Worm (Caenorhabditis elegans) whole organism, late embryonic: Measurements from ENCODE around the gene ZC477.7.
A peak's percentile ranks its signal among the peaks of the same experiment; 100 is the strongest.

ENCODE experiments used
- K02D7.2 ChIP-seq: sonication (generic microtip); optimal IDR thresholded peaks from 2 replicates; lab custom pipeline; 2017; ENCODE audit warnings: mild to moderate bottlenecking, missing genetic modification characterization, missing compliant biosample characterization
- K09A11.1 ChIP-seq: sonication (generic microtip); optimal IDR thresholded peaks from 2 replicates; lab custom pipeline; 2017; ENCODE audit warnings: antibody characterized with exemption, mild to moderate bottlenecking, missing genetic modification characterization, missing compliant biosample characterization; ENCODE audit not compliant: insufficient read depth
- ahr-1 ChIP-seq: sonication (generic microtip); optimal IDR thresholded peaks from 2 replicates; lab custom pipeline; 2016; ENCODE audit warnings: missing genetic modification characterization, missing compliant biosample characterization
- ceh-18 ChIP-seq: sonication (generic microtip); optimal IDR thresholded peaks from 2 replicates; lab custom pipeline; 2016; ENCODE audit warnings: missing genetic modification characterization, missing compliant biosample characterization
- ceh-19 ChIP-seq: fragments of 200-800 bp; sonication (Bioruptor generic); optimal IDR thresholded peaks from 2 replicates; lab custom pipeline; 2018; ENCODE audit warnings: mild to moderate bottlenecking, missing genetic modification characterization, missing compliant biosample characterization
- ceh-30 ChIP-seq: fragments of 150-350 bp; optimal IDR thresholded peaks from 2 replicates; lab custom pipeline; 2014; ENCODE audit warnings: missing biosample characterization, missing genetic modification characterization
- ceh-31 ChIP-seq: sonication (generic microtip); optimal IDR thresholded peaks from 2 replicates; lab custom pipeline; 2016; ENCODE audit warnings: missing genetic modification characterization, missing compliant biosample characterization
- ceh-34 ChIP-seq: sonication (generic microtip); optimal IDR thresholded peaks from 2 replicates; lab custom pipeline; 2016; ENCODE audit warnings: mild to moderate bottlenecking, missing genetic modification characterization, missing compliant biosample characterization
- ceh-48 ChIP-seq: sonication (generic microtip); optimal IDR thresholded peaks from 2 replicates; lab custom pipeline; 2016; ENCODE audit warnings: missing genetic modification characterization, inconsistent platforms, missing compliant biosample characterization
- ceh-6 ChIP-seq: fragments of 200-800 bp; sonication (Bioruptor generic); optimal IDR thresholded peaks from 2 replicates; lab custom pipeline; 2018; ENCODE audit warnings: mild to moderate bottlenecking, missing genetic modification characterization, missing compliant biosample characterization
- ceh-9 ChIP-seq: sonication (generic microtip); optimal IDR thresholded peaks from 2 replicates; lab custom pipeline; 2016; ENCODE audit warnings: mild to moderate bottlenecking, missing genetic modification characterization, inconsistent platforms, missing compliant biosample characterization
- che-1 ChIP-seq: sonication (generic microtip); optimal IDR thresholded peaks from 2 replicates; lab custom pipeline; 2016; ENCODE audit warnings: mild to moderate bottlenecking, missing genetic modification characterization, missing compliant biosample characterization
- dmd-4 ChIP-seq: sonication (generic microtip); optimal IDR thresholded peaks from 2 replicates; lab custom pipeline; 2016; ENCODE audit warnings: borderline replicate concordance, missing genetic modification characterization, missing compliant biosample characterization
- dve-1 ChIP-seq: sonication (generic microtip); optimal IDR thresholded peaks from 2 replicates; lab custom pipeline; 2017; ENCODE audit warnings: antibody characterized with exemption, mild to moderate bottlenecking, missing genetic modification characterization, missing compliant biosample characterization
- elt-4 ChIP-seq: sonication (generic microtip); optimal IDR thresholded peaks from 2 replicates; lab custom pipeline; 2016; ENCODE audit warnings: missing genetic modification characterization, missing compliant biosample characterization
- ets-4 ChIP-seq: sonication (generic microtip); optimal IDR thresholded peaks from 2 replicates; lab custom pipeline; 2016; ENCODE audit warnings: missing genetic modification characterization, missing compliant biosample characterization
- gmeb-2 ChIP-seq: sonication (generic microtip); optimal IDR thresholded peaks from 2 replicates; lab custom pipeline; 2016; ENCODE audit warnings: missing genetic modification characterization, inconsistent platforms, missing compliant biosample characterization
- hlh-13 ChIP-seq: fragments of 200-800 bp; sonication (Bioruptor generic); optimal IDR thresholded peaks from 2 replicates; lab custom pipeline; 2018; ENCODE audit warnings: mild to moderate bottlenecking, missing genetic modification characterization, missing compliant biosample characterization
- hlh-30 ChIP-seq: sonication (generic microtip); optimal IDR thresholded peaks from 2 replicates; lab custom pipeline; 2017; ENCODE audit warnings: antibody characterized with exemption, missing genetic modification characterization, missing compliant biosample characterization; ENCODE audit not compliant: insufficient read depth
- hlh-6 ChIP-seq: sonication (generic microtip); optimal IDR thresholded peaks from 2 replicates; lab custom pipeline; 2016; ENCODE audit warnings: missing genotype, missing genetic modification characterization, missing compliant biosample characterization
- lim-6 ChIP-seq: sonication (generic microtip); optimal IDR thresholded peaks from 2 replicates; lab custom pipeline; 2016; ENCODE audit warnings: missing genetic modification characterization, missing compliant biosample characterization
- lin-11 ChIP-seq: fragments of 200-800 bp; sonication (Bioruptor generic); optimal IDR thresholded peaks from 2 replicates; lab custom pipeline; 2018; ENCODE audit warnings: mild to moderate bottlenecking, missing genetic modification characterization, missing compliant biosample characterization
- madf-2 ChIP-seq: sonication (generic microtip); optimal IDR thresholded peaks from 2 replicates; lab custom pipeline; 2017; ENCODE audit warnings: missing genetic modification characterization, missing compliant biosample characterization
- mec-3 ChIP-seq: sonication (generic microtip); optimal IDR thresholded peaks from 2 replicates; lab custom pipeline; 2016; ENCODE audit warnings: borderline replicate concordance, missing genetic modification characterization, missing compliant biosample characterization
- nfya-1 ChIP-seq: sonication (generic microtip); optimal IDR thresholded peaks from 2 replicates; lab custom pipeline; 2017; ENCODE audit warnings: missing genetic modification characterization, mild to moderate bottlenecking, missing compliant biosample characterization, antibody characterized with exemption, moderate library complexity
- nhr-11 ChIP-seq: fragments of 150-350 bp; optimal IDR thresholded peaks from 2 replicates; lab custom pipeline; 2014; ENCODE audit warnings: missing biosample characterization, missing genetic modification characterization
- odd-2 ChIP-seq: sonication (generic microtip); optimal IDR thresholded peaks from 2 replicates; lab custom pipeline; 2017; ENCODE audit warnings: antibody characterized with exemption, mild to moderate bottlenecking, missing genetic modification characterization, missing compliant biosample characterization
- pag-3 ChIP-seq: sonication (generic microtip); optimal IDR thresholded peaks from 2 replicates; lab custom pipeline; 2016; ENCODE audit warnings: missing compliant biosample characterization, missing genetic modification characterization, borderline replicate concordance
- pat-9 ChIP-seq: fragments of 200-800 bp; sonication (Bioruptor generic); optimal IDR thresholded peaks from 2 replicates; lab custom pipeline; 2018; ENCODE audit warnings: mild to moderate bottlenecking, missing genetic modification characterization, moderate library complexity, missing compliant biosample characterization
- pha-2 ChIP-seq: sonication (generic microtip); optimal IDR thresholded peaks from 2 replicates; lab custom pipeline; 2017; ENCODE audit warnings: mild to moderate bottlenecking, missing genetic modification characterization, missing compliant biosample characterization
- pha-4 ChIP-seq: fragments of 150-350 bp; optimal IDR thresholded peaks from 2 replicates; lab custom pipeline; 2018; ENCODE audit warnings: missing biosample characterization, missing genetic modification reagents, missing genetic modification characterization
- ref-2 ChIP-seq: sonication (generic microtip); optimal IDR thresholded peaks from 2 replicates; lab custom pipeline; 2016; ENCODE audit warnings: missing genetic modification characterization, missing compliant biosample characterization
- rnt-1 ChIP-seq: sonication (generic microtip); optimal IDR thresholded peaks from 2 replicates; lab custom pipeline; 2016; ENCODE audit warnings: missing genetic modification characterization, missing compliant biosample characterization
- sox-2 ChIP-seq: fragments of 200-800 bp; sonication (Bioruptor generic); IDR thresholded peaks from 2 replicates; pipeline ENCODE4 v1.3.6; 2022; ENCODE audit warnings: missing genetic modification reagents, missing genetic modification characterization, missing compliant biosample characterization
- tbx-2 ChIP-seq: sonication (generic microtip); optimal IDR thresholded peaks from 2 replicates; lab custom pipeline; 2016; ENCODE audit warnings: missing genetic modification characterization, missing compliant biosample characterization
- tbx-7 ChIP-seq: sonication (generic microtip); optimal IDR thresholded peaks from 2 replicates; lab custom pipeline; 2016; ENCODE audit warnings: missing genotype, missing genetic modification characterization, missing compliant biosample characterization
- unc-3 ChIP-seq, 2 experiments: fragments of 200-800 bp in 1 of 2; sonication (Bioruptor generic) in 1 of 2; sonication (generic microtip) in 1 of 2; conservative IDR thresholded peaks in 1 of 2; optimal IDR thresholded peaks in 1 of 2; 2 replicates each; pipeline versions ENCODE4 v1.3.6 to Lab custom; 2016 to 2022; ENCODE audit warnings: missing compliant biosample characterization in 2 of 2, missing genetic modification characterization in 2 of 2, missing genetic modification reagents in 1 of 2
- unc-42 ChIP-seq: sonication (generic microtip); optimal IDR thresholded peaks from 2 replicates; lab custom pipeline; 2016; ENCODE audit warnings: missing genotype, missing genetic modification characterization, missing compliant biosample characterization
- unc-86 ChIP-seq: sonication (generic microtip); optimal IDR thresholded peaks from 2 replicates; lab custom pipeline; 2016; ENCODE audit warnings: missing genetic modification characterization, missing compliant biosample characterization

Gene ZC477.7

DNA sequence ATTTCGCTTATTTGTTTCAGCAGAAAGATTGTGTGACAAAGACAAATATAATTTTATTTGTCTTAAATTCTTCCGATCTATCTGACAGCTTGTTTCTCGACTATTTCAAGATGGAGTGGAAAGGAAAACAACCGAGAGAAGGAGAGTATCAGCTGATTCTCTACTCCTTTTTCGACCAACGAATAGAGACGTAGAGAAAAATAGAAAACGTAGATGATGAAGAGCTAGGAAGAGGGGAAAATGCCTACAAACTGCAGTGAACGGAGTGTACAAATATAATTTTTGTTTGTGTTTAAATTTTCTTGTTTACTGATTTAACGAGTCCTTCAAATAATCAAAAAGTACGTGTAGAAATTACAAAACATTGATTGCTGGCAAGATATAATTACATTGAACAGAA is 36.5 kb upstream of the ZC477.7 start:
- TF ChIP-seq odd-2 (no peak), gmeb-2 (no peak), che-1 (no peak), ceh-48 (no peak), ceh-34 (tag; lab: Kevin White, UChicago) (no peak), K02D7.2 (tag; lab: Kevin White, UChicago) (no peak), nfya-1 (tag; lab: Kevin White, UChicago) (peak; percentile 2), tbx-2 (no peak), hlh-30 (peak; percentile 55), tbx-7 (tag; lab: Kevin White, UChicago) (no peak)

DNA sequence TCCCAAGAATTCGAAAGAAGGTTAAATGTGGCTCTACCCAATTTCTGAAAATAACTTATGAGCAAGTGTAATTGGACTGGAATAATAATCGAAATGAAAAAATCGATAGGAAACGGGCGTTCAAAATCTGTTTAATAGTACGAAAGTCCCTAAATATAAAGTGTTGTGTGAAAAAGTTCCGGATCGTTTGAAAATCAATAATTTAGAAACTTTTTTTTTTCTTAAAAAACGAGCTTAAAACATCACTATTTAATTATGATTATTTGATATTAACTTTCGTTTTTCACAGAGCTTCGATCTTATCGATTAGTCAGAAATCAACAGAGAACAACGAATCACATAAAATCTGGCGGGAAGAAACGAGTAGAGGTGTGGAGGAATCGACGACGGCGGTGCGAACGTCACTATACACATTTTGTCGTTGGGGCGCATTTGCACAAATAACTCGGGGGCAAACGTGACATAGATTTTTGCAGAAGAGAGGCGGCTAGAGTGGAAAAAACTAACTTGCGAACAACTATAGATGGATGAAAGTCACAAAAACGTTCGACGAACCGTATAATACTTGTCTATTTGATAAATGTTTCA is 33.5 kb upstream of the ZC477.7 start, which contains the start of gene hecd-1:
hecd-1 (minus strand) TSS at position 51 of the 588 bp plus-strand sequence.
- TF ChIP-seq hlh-30 = peak; percentile 19
- TF ChIP-seq dve-1 (tag; lab: Kevin White, UChicago) = no peak

DNA sequence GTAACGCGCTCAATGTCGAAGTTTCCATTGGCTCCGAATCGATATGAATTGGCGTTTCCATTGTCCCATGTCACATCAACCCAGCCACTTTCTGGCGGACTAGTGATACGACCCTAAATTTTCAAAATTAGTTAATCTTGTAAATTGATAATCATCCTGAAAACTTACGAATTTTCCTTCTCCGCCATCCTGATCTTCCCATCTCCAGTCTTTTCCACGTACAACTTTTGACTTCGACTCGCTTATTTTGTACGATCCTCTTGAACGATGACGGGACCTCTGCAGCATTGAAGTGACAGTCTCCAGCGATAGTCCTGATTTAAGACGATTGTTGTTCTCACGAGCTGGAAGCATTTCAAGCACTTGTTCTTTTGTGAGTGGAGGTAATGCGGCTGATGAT is 27.9 kb upstream of the ZC477.7 start:
- TF ChIP-seq pag-3 (tag; lab: Kevin White, UChicago) = no peak
- TF ChIP-seq hlh-6 (tag; lab: Kevin White, UChicago) = no peak
- TF ChIP-seq hlh-30 = no peak
- no peak for TF ChIP-seq lin-11
- TF ChIP-seq pha-4 (tag; lab: Kevin White, UChicago) = no peak
- TF ChIP-seq dve-1 (tag; lab: Kevin White, UChicago) = no peak
- no peak for TF ChIP-seq tbx-2
- TF ChIP-seq ceh-34 (tag; lab: Kevin White, UChicago) = no peak

DNA sequence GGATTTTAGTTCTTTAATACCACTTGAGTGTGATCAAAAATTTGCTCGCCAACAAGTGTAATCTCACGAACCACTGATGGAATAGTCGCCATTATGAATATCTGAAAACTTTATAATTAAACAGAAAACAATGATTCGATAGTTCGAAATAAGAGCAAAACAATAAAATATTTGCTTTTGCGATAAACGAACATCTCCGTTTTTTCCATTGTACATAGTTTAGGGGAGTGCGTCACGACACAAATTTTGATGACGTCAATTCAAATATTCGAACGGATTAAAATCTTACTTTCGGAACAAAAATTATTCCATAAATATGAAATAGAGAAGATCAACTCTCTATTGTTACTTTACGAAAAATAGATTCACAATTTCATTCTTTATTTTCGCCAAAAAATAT is 22.7 kb upstream of the ZC477.7 start, which contains the start of gene mutd-1:
mutd-1 (minus strand) TSS at position 101 of the 400 bp plus-strand sequence.
- no peak for TF ChIP-seq odd-2
- TF ChIP-seq rnt-1 (tag; lab: Kevin White, UChicago) = no peak
- no peak for TF ChIP-seq mec-3 (tag; lab: Kevin White, UChicago)
- TF ChIP-seq nfya-1 (tag; lab: Kevin White, UChicago) = no peak
- no peak for TF ChIP-seq ceh-9
- TF ChIP-seq ahr-1 = no peak
- no peak for TF ChIP-seq sox-2 (GFP tag; lab: Robert Waterston, UW)
- no peak for TF ChIP-seq ceh-30 (tag; lab: Kevin White, UChicago)
- TF ChIP-seq nhr-11 (tag; lab: Kevin White, UChicago) = no peak
- no peak for TF ChIP-seq pha-2 (tag; lab: Kevin White, UChicago)
- no peak for TF ChIP-seq hlh-13 (GFP tag; lab: Kevin White, UChicago)
- no peak for TF ChIP-seq lim-6 (tag; lab: Kevin White, UChicago)
- no peak for TF ChIP-seq ref-2
- TF ChIP-seq gmeb-2 = no peak
- TF ChIP-seq madf-2 (tag; lab: Kevin White, UChicago) = no peak
- no peak for TF ChIP-seq unc-3 (GFP tag; conservative IDR thresholded peaks at IDR 0.05; lab: Robert Waterston, UW)
- TF ChIP-seq unc-3 (tag; optimal IDR thresholded peaks at IDR 0.05; lab: Kevin White, UChicago) = no peak

DNA sequence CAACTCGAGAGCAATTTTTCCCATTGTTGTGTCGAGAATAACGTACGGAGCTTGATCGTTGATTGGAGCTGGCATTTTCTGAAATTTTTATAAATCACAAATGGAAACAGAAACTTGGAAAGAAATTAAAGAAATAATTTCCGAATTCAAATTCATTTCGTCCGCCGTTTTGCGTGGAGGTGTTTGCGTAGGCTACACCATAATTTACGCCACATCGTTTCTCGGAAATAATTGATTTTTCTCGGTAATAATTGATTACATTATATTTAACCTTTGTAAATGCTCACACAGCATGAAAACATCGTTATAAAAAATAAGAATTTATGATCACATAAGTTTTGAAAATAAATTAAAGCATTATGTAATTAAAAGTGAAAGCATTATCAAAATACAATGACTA is 21.9 kb upstream of the ZC477.7 start, which contains the start of gene cyn-12:
cyn-12 (minus strand) TSS at position 78 of the 400 bp plus-strand sequence.
- TF ChIP-seq K02D7.2 (tag; lab: Kevin White, UChicago) = no peak
- TF ChIP-seq ceh-48 = peak; percentile 61
- TF ChIP-seq unc-42 = peak; percentile 71
- TF ChIP-seq unc-86 (tag; lab: Kevin White, UChicago) = no peak

DNA sequence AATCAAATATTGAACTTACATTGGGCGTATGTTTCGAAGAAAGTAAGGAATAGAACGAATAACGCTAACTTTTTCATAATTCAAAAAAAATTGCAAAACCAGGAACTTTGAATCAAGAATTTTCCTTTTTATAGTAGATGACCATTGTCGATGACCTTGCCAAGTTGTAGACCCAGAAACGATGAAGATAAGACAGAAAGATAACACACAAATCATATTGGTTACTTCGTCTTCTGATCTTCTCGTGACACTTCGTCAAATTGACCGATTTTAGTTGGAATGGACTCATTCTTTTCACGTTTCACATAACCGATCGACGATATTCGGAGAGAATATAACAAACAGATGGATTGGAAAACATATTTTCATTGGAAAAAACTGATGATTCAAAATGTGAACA is 20.5 kb upstream of the ZC477.7 start, which contains the start of gene grsp-3:
grsp-3 (minus strand) TSS at position 149 of the 400 bp plus-strand sequence.
- TF ChIP-seq elt-4 (tag; lab: Kevin White, UChicago) (no peak), hlh-30 (no peak), odd-2 (no peak), ceh-18 (tag; lab: Kevin White, UChicago) (no peak), tbx-2 (no peak), pha-4 (tag; lab: Kevin White, UChicago) (no peak), ceh-31 (tag; lab: Kevin White, UChicago) (no peak), ets-4 (tag; lab: Kevin White, UChicago) (no peak), pag-3 (tag; lab: Kevin White, UChicago) (no peak), ceh-6 (GFP tag; lab: Kevin White, UChicago) (no peak), K09A11.1 (tag; lab: Kevin White, UChicago) (no peak), pat-9 (tag; lab: Kevin White, UChicago) (no peak), tbx-7 (tag; lab: Kevin White, UChicago) (no peak), ceh-19 (GFP tag; lab: Kevin White, UChicago) (no peak), dmd-4 (tag; lab: Kevin White, UChicago) (no peak)
